Worm (Caenorhabditis elegans): ENCODE measurements around the gene tcc-1.
A peak's percentile ranks its signal among the peaks of the same experiment; 100 is the strongest.

The tcc-1 gene

ce11 chrV:17821805-17822204, 34.0 kb downstream of the tcc-1 start, which contains the start of gene srh-300:
srh-300 (plus strand) TSS chrV:17822105.
- no peak for TF ChIP-seq tab-1 (GFP tag; IDR thresholded peaks at IDR 0.05)
- no peak for TF ChIP-seq ztf-23 (GFP tag; IDR thresholded peaks at IDR 0.05)
- TF ChIP-seq ref-1 (GFP tag; conservative IDR thresholded peaks at IDR 0.05) = no peak
- no peak for TF ChIP-seq ztf-29 (GFP tag; IDR thresholded peaks at IDR 0.05)
- TF ChIP-seq klf-2 (GFP tag; conservative IDR thresholded peaks at IDR 0.05) = no peak
- no peak for TF ChIP-seq cog-1 (tag; optimal IDR thresholded peaks at IDR 0.05)
- TF ChIP-seq T22C8.4 (GFP tag; IDR thresholded peaks at IDR 0.05) = no peak
- no peak for TF ChIP-seq flt-1 (GFP tag; IDR thresholded peaks at IDR 0.05)
- TF ChIP-seq med-1 (GFP tag; optimal IDR thresholded peaks at IDR 0.05; ENCODE audit: insufficient read depth) = no peak

ce11 chrV:17819704-17820103, 36.1 kb downstream of the tcc-1 start:
- TF ChIP-seq ztf-23 (GFP tag; IDR thresholded peaks at IDR 0.05) (0 out of 2 replicates have a peak, but pooled peaks have one; percentile 25), tab-1 (GFP tag; IDR thresholded peaks at IDR 0.05) (0 out of 2 replicates have a peak, but pooled peaks have one; percentile 52), klf-2 (GFP tag; conservative IDR thresholded peaks at IDR 0.05) (no peak)

DNA sequence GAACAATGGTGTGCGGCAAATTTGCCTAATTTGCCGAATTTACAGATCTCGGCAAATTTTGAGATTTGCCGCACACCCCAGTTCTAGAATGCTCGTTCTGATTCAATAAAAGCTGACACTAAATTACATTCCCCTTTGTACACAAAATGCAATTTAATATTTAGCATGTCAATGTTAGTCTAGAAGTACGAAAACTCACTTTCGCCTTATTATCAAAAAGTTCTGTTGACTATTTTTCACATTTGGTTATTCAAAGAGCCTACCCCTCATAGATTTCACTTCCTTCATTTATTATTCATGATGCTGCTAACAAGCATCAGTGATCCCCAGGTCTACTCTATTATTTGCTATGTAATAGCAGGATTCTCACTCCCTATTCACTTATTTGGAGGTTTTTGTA, 37.2 kb downstream of the tcc-1 start, which contains the start of gene srh-298:
TSS of gene srh-298 (plus strand) at position 301 of the 400 bp plus-strand sequence.
- TF ChIP-seq ztf-23 (GFP tag; IDR thresholded peaks at IDR 0.05) = no peak
- TF ChIP-seq cog-1 (tag; optimal IDR thresholded peaks at IDR 0.05) = no peak
- TF ChIP-seq T22C8.4 (GFP tag; IDR thresholded peaks at IDR 0.05) = no peak
- TF ChIP-seq ref-1 (GFP tag; conservative IDR thresholded peaks at IDR 0.05) = no peak
- TF ChIP-seq med-1 (GFP tag; optimal IDR thresholded peaks at IDR 0.05; ENCODE audit: insufficient read depth) = no peak
- no peak for TF ChIP-seq ztf-29 (GFP tag; IDR thresholded peaks at IDR 0.05)
- no peak for TF ChIP-seq klf-2 (GFP tag; conservative IDR thresholded peaks at IDR 0.05)
- no peak for TF ChIP-seq flt-1 (GFP tag; IDR thresholded peaks at IDR 0.05)
- TF ChIP-seq tab-1 (GFP tag; IDR thresholded peaks at IDR 0.05) = no peak

DNA sequence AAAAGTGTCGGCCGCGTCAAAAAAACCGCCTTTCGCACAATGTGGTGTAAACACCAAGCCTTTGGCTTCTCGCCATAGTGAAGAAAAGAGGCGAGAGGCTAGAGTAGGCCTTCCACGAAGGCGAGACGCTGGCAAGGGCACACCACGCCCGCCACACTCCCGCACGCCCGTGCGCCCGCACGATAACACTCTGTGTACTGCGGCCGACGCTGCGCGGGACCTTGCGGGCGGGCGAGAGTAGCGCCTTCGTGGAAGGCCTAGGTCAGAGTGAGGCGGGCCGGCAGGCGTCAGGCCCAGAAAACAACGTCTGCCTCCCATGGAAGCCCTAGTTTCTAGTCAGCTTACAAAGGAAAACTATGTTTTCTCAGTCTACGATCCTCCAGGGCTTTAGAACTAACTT, 43.7 kb downstream of the tcc-1 start:
- TF ChIP-seq klf-2 (GFP tag; conservative IDR thresholded peaks at IDR 0.05) (no peak), T22C8.4 (GFP tag; IDR thresholded peaks at IDR 0.05) (no peak), ztf-23 (GFP tag; IDR thresholded peaks at IDR 0.05) (no peak), flt-1 (GFP tag; IDR thresholded peaks at IDR 0.05) (no peak), ztf-29 (GFP tag; IDR thresholded peaks at IDR 0.05) (no peak), med-1 (GFP tag; optimal IDR thresholded peaks at IDR 0.05; ENCODE audit: insufficient read depth) (no peak), tab-1 (GFP tag; IDR thresholded peaks at IDR 0.05) (no peak), ref-1 (GFP tag; conservative IDR thresholded peaks at IDR 0.05) (no peak), cog-1 (tag; optimal IDR thresholded peaks at IDR 0.05) (no peak)

- TF ChIP-seq ref-1 (GFP tag; conservative IDR thresholded peaks at IDR 0.05) (no peak), klf-2 (GFP tag; conservative IDR thresholded peaks at IDR 0.05) (no peak), ztf-23 (GFP tag; IDR thresholded peaks at IDR 0.05) (no peak)
Measured at ce11 chrV:17810053-17810452, 45.7 kb downstream of the tcc-1 start, which contains the start of gene srh-296. srh-296 (plus strand) TSS chrV:17810353.

- no peak for TF ChIP-seq T22C8.4 (GFP tag; IDR thresholded peaks at IDR 0.05)
- no peak for TF ChIP-seq klf-2 (GFP tag; conservative IDR thresholded peaks at IDR 0.05)
- no peak for TF ChIP-seq flt-1 (GFP tag; IDR thresholded peaks at IDR 0.05)
- no peak for TF ChIP-seq ztf-23 (GFP tag; IDR thresholded peaks at IDR 0.05)
- TF ChIP-seq ztf-29 (GFP tag; IDR thresholded peaks at IDR 0.05) = no peak
- no peak for TF ChIP-seq cog-1 (tag; optimal IDR thresholded peaks at IDR 0.05)
- TF ChIP-seq med-1 (GFP tag; optimal IDR thresholded peaks at IDR 0.05; ENCODE audit: insufficient read depth) = no peak
- TF ChIP-seq tab-1 (GFP tag; IDR thresholded peaks at IDR 0.05) = no peak
- no peak for TF ChIP-seq ref-1 (GFP tag; conservative IDR thresholded peaks at IDR 0.05)
Measured at ce11 chrV:17805323-17805722, 50.5 kb downstream of the tcc-1 start, which contains the start of gene srh-291. srh-291 (plus strand) TSS chrV:17805623.

ce11 chrV:17802519-17802918, 53.3 kb downstream of the tcc-1 start, which contains the start of the genes Y94A7B.11 and srh-292:
Y94A7B.11 (minus strand) TSS chrV:17802619.
srh-292 (plus strand) TSS chrV:17802769.
- TF ChIP-seq ztf-29 (GFP tag; IDR thresholded peaks at IDR 0.05) (no peak), flt-1 (GFP tag; IDR thresholded peaks at IDR 0.05) (no peak), ref-1 (GFP tag; conservative IDR thresholded peaks at IDR 0.05) (no peak), ztf-23 (GFP tag; IDR thresholded peaks at IDR 0.05) (no peak), cog-1 (tag; optimal IDR thresholded peaks at IDR 0.05) (no peak), klf-2 (GFP tag; conservative IDR thresholded peaks at IDR 0.05) (no peak), med-1 (GFP tag; optimal IDR thresholded peaks at IDR 0.05; ENCODE audit: insufficient read depth) (no peak), T22C8.4 (GFP tag; IDR thresholded peaks at IDR 0.05) (no peak), tab-1 (GFP tag; IDR thresholded peaks at IDR 0.05) (no peak)

DNA sequence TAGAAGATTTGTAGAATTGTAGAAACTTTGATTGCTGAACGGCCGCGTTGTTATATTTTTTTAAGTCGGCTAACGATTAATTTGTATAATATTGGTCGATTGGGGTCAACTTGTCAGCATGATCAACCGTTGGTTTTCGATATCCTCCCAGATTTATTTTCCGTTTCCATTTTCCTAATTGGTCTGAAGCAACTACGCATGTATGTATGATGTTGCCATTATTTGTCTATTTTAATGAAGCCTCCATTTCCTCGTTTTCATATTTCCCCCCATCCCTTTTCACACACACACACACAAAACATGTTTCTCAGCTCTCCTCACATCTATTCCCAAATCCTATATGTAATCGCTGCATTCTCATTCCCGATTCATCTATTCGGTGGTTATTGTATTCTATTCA, 55.3 kb downstream of the tcc-1 start, which contains the start of gene srh-287:
TSS of gene srh-287 (plus strand) at position 301 of the 400 bp plus-strand sequence.
- TF ChIP-seq ztf-29 (GFP tag; IDR thresholded peaks at IDR 0.05) (no peak), T22C8.4 (GFP tag; IDR thresholded peaks at IDR 0.05) (no peak), ref-1 (GFP tag; conservative IDR thresholded peaks at IDR 0.05) (no peak), ztf-23 (GFP tag; IDR thresholded peaks at IDR 0.05) (no peak), med-1 (GFP tag; optimal IDR thresholded peaks at IDR 0.05; ENCODE audit: insufficient read depth) (no peak), flt-1 (GFP tag; IDR thresholded peaks at IDR 0.05) (no peak), tab-1 (GFP tag; IDR thresholded peaks at IDR 0.05) (no peak), cog-1 (tag; optimal IDR thresholded peaks at IDR 0.05) (no peak), klf-2 (GFP tag; conservative IDR thresholded peaks at IDR 0.05) (no peak)

DNA sequence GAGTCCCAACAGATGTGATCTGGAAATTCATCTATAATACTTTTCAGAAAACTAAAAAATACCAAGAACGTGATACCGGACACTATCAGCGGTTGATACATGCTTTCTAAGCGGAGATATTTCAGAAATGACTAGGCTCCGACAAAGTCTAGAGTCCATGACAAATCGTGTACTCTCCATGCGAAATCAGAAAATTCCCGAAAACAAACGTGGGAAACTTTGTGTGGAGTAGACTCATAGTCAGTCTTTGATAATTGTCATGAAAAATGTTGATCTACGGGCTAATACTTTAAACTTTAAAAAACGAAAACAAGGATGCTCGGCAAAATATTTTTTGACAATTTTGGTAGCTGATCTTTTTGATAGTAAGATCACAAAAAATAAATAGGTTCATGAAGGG, 57.0 kb downstream of the tcc-1 start, which contains the start of gene srx-18:
TSS of gene srx-18 (minus strand) at position 101 of the 400 bp plus-strand sequence.
- TF ChIP-seq cog-1 (tag; optimal IDR thresholded peaks at IDR 0.05) (no peak), klf-2 (GFP tag; conservative IDR thresholded peaks at IDR 0.05) (no peak), tab-1 (GFP tag; IDR thresholded peaks at IDR 0.05) (no peak), ztf-23 (GFP tag; IDR thresholded peaks at IDR 0.05) (no peak), flt-1 (GFP tag; IDR thresholded peaks at IDR 0.05) (no peak), ztf-29 (GFP tag; IDR thresholded peaks at IDR 0.05) (no peak), T22C8.4 (GFP tag; IDR thresholded peaks at IDR 0.05) (no peak), ref-1 (GFP tag; conservative IDR thresholded peaks at IDR 0.05) (no peak), med-1 (GFP tag; optimal IDR thresholded peaks at IDR 0.05; ENCODE audit: insufficient read depth) (no peak)

Data from whole organism, midembryonic.